Worm (Caenorhabditis elegans): ENCODE measurements around the gene F13H10.5.
"Not testable (repeated sequence)": the region's sequence is repeated elsewhere in the genome, so short reads cannot be mapped to it uniquely, and the experiment has no call there.

Gene F13H10.5

ce11 chrIV:10990699-10991098 lies at the start of gene F13H10.5:
TSS of gene F13H10.5 (plus strand) at chrIV:10990999.
- no peak for TF ChIP-seq ref-1 (GFP tag; conservative IDR thresholded peaks at IDR 0.05)
- no peak for TF ChIP-seq T22C8.4 (GFP tag; IDR thresholded peaks at IDR 0.05)
- TF ChIP-seq tab-1 (GFP tag; IDR thresholded peaks at IDR 0.05) = no peak
- no peak for TF ChIP-seq ztf-23 (GFP tag; IDR thresholded peaks at IDR 0.05)
- no peak for TF ChIP-seq klf-2 (GFP tag; conservative IDR thresholded peaks at IDR 0.05)
- TF ChIP-seq flt-1 (GFP tag; IDR thresholded peaks at IDR 0.05) = no peak
- TF ChIP-seq med-1 (GFP tag; optimal IDR thresholded peaks at IDR 0.05; ENCODE audit: insufficient read depth) = no peak
- no peak for TF ChIP-seq cog-1 (tag; optimal IDR thresholded peaks at IDR 0.05)
- no peak for TF ChIP-seq ztf-29 (GFP tag; IDR thresholded peaks at IDR 0.05)

- TF ChIP-seq cog-1 (tag; optimal IDR thresholded peaks at IDR 0.05) (no peak), ref-1 (GFP tag; conservative IDR thresholded peaks at IDR 0.05) (no peak), ztf-29 (GFP tag; IDR thresholded peaks at IDR 0.05) (no peak), ztf-23 (GFP tag; IDR thresholded peaks at IDR 0.05) (no peak), T22C8.4 (GFP tag; IDR thresholded peaks at IDR 0.05) (no peak), tab-1 (GFP tag; IDR thresholded peaks at IDR 0.05) (no peak), flt-1 (GFP tag; IDR thresholded peaks at IDR 0.05) (no peak), klf-2 (GFP tag; conservative IDR thresholded peaks at IDR 0.05) (no peak), med-1 (GFP tag; optimal IDR thresholded peaks at IDR 0.05; ENCODE audit: insufficient read depth) (no peak)
These were observed 42.0 kb upstream of the F13H10.5 start, which contains the start of gene Y69E1A.1 for ce11 chrIV:10948797-10949196. TSS of gene Y69E1A.1 (minus strand) at chrIV:10948897.

- TF ChIP-seq med-1 (GFP tag; optimal IDR thresholded peaks at IDR 0.05; ENCODE audit: insufficient read depth) = no peak
- no peak for TF ChIP-seq ztf-29 (GFP tag; IDR thresholded peaks at IDR 0.05)
- no peak for TF ChIP-seq flt-1 (GFP tag; IDR thresholded peaks at IDR 0.05)
- no peak for TF ChIP-seq tab-1 (GFP tag; IDR thresholded peaks at IDR 0.05)
- TF ChIP-seq T22C8.4 (GFP tag; IDR thresholded peaks at IDR 0.05) = no peak
- no peak for TF ChIP-seq klf-2 (GFP tag; conservative IDR thresholded peaks at IDR 0.05)
- TF ChIP-seq ztf-23 (GFP tag; IDR thresholded peaks at IDR 0.05) = no peak
- no peak for TF ChIP-seq cog-1 (tag; optimal IDR thresholded peaks at IDR 0.05)
- TF ChIP-seq ref-1 (GFP tag; conservative IDR thresholded peaks at IDR 0.05) = no peak
These were observed 41.3 kb upstream of the F13H10.5 start, which contains the start of gene nsph-3.1 for ce11 chrIV:10949510-10949909. TSS of gene nsph-3.1 (plus strand) at chrIV:10949810.

ce11 chrIV:10950363-10951214 lies 40.2 kb upstream of the F13H10.5 start:
- TF ChIP-seq cog-1 (tag; optimal IDR thresholded peaks at IDR 0.05) (no peak), ztf-23 (GFP tag; IDR thresholded peaks at IDR 0.05) (no peak), ztf-29 (GFP tag; IDR thresholded peaks at IDR 0.05) (no peak), T22C8.4 (GFP tag; IDR thresholded peaks at IDR 0.05) (no peak), flt-1 (GFP tag; IDR thresholded peaks at IDR 0.05) (no peak), ref-1 (GFP tag; conservative IDR thresholded peaks at IDR 0.05) (no peak), klf-2 (GFP tag; conservative IDR thresholded peaks at IDR 0.05) (no peak), med-1 (GFP tag; optimal IDR thresholded peaks at IDR 0.05; ENCODE audit: insufficient read depth) (no peak), tab-1 (GFP tag; IDR thresholded peaks at IDR 0.05) (no peak)

ce11 chrIV:10951997-10952396 lies 38.8 kb upstream of the F13H10.5 start, which contains the start of gene Y69E1A.3:
TSS of gene Y69E1A.3 (plus strand) at chrIV:10952297.
- TF ChIP-seq T22C8.4 (GFP tag; IDR thresholded peaks at IDR 0.05) (no peak), cog-1 (tag; optimal IDR thresholded peaks at IDR 0.05) (no peak), ztf-23 (GFP tag; IDR thresholded peaks at IDR 0.05) (no peak), klf-2 (GFP tag; conservative IDR thresholded peaks at IDR 0.05) (no peak), flt-1 (GFP tag; IDR thresholded peaks at IDR 0.05) (no peak), ref-1 (GFP tag; conservative IDR thresholded peaks at IDR 0.05) (no peak), tab-1 (GFP tag; IDR thresholded peaks at IDR 0.05) (no peak), ztf-29 (GFP tag; IDR thresholded peaks at IDR 0.05) (no peak), med-1 (GFP tag; optimal IDR thresholded peaks at IDR 0.05; ENCODE audit: insufficient read depth) (no peak)

ce11 chrIV:10954955-10955354 lies 35.8 kb upstream of the F13H10.5 start, which contains the start of gene Y69E1A.4:
TSS of gene Y69E1A.4 (plus strand) at chrIV:10955255.
- not testable (repeated sequence) for TF ChIP-seq ref-1 (GFP tag; conservative IDR thresholded peaks at IDR 0.05); T22C8.4 (GFP tag; IDR thresholded peaks at IDR 0.05); ztf-23 (GFP tag; IDR thresholded peaks at IDR 0.05)

ce11 chrIV:10957583-10958229 lies 33.1 kb upstream of the F13H10.5 start, which contains the start of gene Y69E1A.5:
TSS of gene Y69E1A.5 (minus strand) at chrIV:10957655.
- TF ChIP-seq T22C8.4 (GFP tag; IDR thresholded peaks at IDR 0.05) = no peak
- TF ChIP-seq ztf-29 (GFP tag; IDR thresholded peaks at IDR 0.05) = no peak
- no peak for TF ChIP-seq cog-1 (tag; optimal IDR thresholded peaks at IDR 0.05)
- TF ChIP-seq klf-2 (GFP tag; conservative IDR thresholded peaks at IDR 0.05) = no peak
- no peak for TF ChIP-seq tab-1 (GFP tag; IDR thresholded peaks at IDR 0.05)
- no peak for TF ChIP-seq med-1 (GFP tag; optimal IDR thresholded peaks at IDR 0.05; ENCODE audit: insufficient read depth)
- no peak for TF ChIP-seq ztf-23 (GFP tag; IDR thresholded peaks at IDR 0.05)
- TF ChIP-seq flt-1 (GFP tag; IDR thresholded peaks at IDR 0.05) = no peak
- TF ChIP-seq ref-1 (GFP tag; conservative IDR thresholded peaks at IDR 0.05) = no peak

- TF ChIP-seq ref-1 (GFP tag; conservative IDR thresholded peaks at IDR 0.05) (no peak), ztf-23 (GFP tag; IDR thresholded peaks at IDR 0.05) (no peak), med-1 (GFP tag; optimal IDR thresholded peaks at IDR 0.05; ENCODE audit: insufficient read depth) (no peak)
These were observed 32.6 kb upstream of the F13H10.5 start, which contains the start of gene sri-19 for ce11 chrIV:10958230-10958588. TSS of gene sri-19 (plus strand) at chrIV:10958372.

- TF ChIP-seq ztf-23 (GFP tag; IDR thresholded peaks at IDR 0.05) = no peak
- TF ChIP-seq klf-2 (GFP tag; conservative IDR thresholded peaks at IDR 0.05) = no peak
- no peak for TF ChIP-seq cog-1 (tag; optimal IDR thresholded peaks at IDR 0.05)
- no peak for TF ChIP-seq T22C8.4 (GFP tag; IDR thresholded peaks at IDR 0.05)
- TF ChIP-seq ref-1 (GFP tag; conservative IDR thresholded peaks at IDR 0.05) = no peak
- TF ChIP-seq med-1 (GFP tag; optimal IDR thresholded peaks at IDR 0.05; ENCODE audit: insufficient read depth) = no peak
- no peak for TF ChIP-seq flt-1 (GFP tag; IDR thresholded peaks at IDR 0.05)
- TF ChIP-seq ztf-29 (GFP tag; IDR thresholded peaks at IDR 0.05) = no peak
- TF ChIP-seq tab-1 (GFP tag; IDR thresholded peaks at IDR 0.05) = no peak
These were observed 26.1 kb upstream of the F13H10.5 start for ce11 chrIV:10964688-10965087.
